Fruit fly (Drosophila melanogaster): Measurements from ENCODE around the gene Amt.

Gene Amt

DNA sequence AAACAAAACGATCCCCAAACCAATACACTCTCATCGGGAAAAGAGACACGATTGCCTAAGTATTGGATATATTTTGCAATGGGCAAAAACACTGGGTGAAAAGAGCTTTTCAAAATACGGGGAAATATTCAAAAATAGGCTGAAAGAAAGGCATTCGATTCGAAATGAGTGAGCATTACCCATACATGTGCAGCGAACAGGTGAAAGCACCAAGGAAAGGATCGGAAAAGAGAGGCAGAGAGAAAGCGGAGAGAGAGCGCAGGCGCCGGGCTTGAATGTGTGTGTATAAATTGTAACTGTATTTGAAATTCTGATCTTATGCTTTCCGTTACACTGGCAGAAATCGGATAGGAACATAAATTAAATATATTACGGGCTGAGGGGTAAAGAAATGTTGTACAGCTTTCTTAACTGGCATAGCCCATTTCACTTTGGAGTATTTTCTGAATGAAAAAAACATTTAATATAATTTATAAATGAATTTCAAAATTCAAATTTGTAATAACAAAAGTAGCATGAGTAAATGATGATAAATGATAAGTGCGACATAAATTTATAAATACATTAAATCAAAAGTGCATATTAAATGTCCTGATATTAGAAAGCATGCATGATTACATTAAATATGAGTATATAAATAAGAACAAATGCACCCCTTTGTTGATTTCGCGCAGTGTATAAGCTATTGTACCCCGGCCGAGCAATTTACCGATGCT is 31.8 kb upstream of the Amt start (continued):
- TF ChIP-seq ATbp (GFP tag; optimal IDR thresholded peaks at IDR 0.05) (peak; percentile 54), lab (GFP tag; optimal IDR thresholded peaks at IDR 0.05) (peak; percentile 20), CG10267 (tag; optimal IDR thresholded peaks at IDR 0.05) (peak; percentile 76), CG8924 (tag; optimal IDR thresholded peaks at IDR 0.05) (peak; percentile 83), sob (GFP tag; IDR thresholded peaks at IDR 0.05) (0 out of 2 replicates have a peak, but pooled peaks have one; percentile 34), Meics (GFP tag; optimal IDR thresholded peaks at IDR 0.05) (peak; percentile 52), CG31224 (GFP tag; IDR thresholded peaks at IDR 0.05) (0 out of 2 replicates have a peak, but pooled peaks have one; percentile 4), CG34376 (GFP tag; optimal IDR thresholded peaks at IDR 0.05) (no peak), Eip74EF (GFP tag; optimal IDR thresholded peaks at IDR 0.05) (peak in 1 of 2 experiments; percentile 67), lmd (GFP tag; IDR thresholded peaks at IDR 0.05) (peak; percentile 60), CG14710 (tag; optimal IDR thresholded peaks at IDR 0.05) (peak; percentile 83), otp (GFP tag; IDR thresholded peaks at IDR 0.05) (no peak), CG15073 (GFP tag; optimal IDR thresholded peaks at IDR 0.05) (peak; percentile 31), Bdp1 (GFP tag; optimal IDR thresholded peaks at IDR 0.05) (peak; percentile 6), CG30431 (GFP tag; optimal IDR thresholded peaks at IDR 0.05) (peak; percentile 65), BtbVII (GFP tag; optimal IDR thresholded peaks at IDR 0.05) (peak; percentile 40), bcd (GFP tag; optimal IDR thresholded peaks at IDR 0.05) (peak; percentile 78), eve (GFP tag; optimal IDR thresholded peaks at IDR 0.05) (no peak), CG6813 (GFP tag; optimal IDR thresholded peaks at IDR 0.05) (peak; percentile 33), bsh (GFP tag; optimal IDR thresholded peaks at IDR 0.05) (peak in 1 of 2 experiments; percentile 71), chn (GFP tag; optimal IDR thresholded peaks at IDR 0.05) (peak; percentile 5), CG12236 (GFP tag; optimal IDR thresholded peaks at IDR 0.05) (no peak), dmrt99B (tag; optimal IDR thresholded peaks at IDR 0.05) (peak; percentile 83), CG4820 (GFP tag; optimal IDR thresholded peaks at IDR 0.05) (peak; percentile 75), run (tag; optimal IDR thresholded peaks at IDR 0.05) (peak; percentile 34), CG12391 (tag; optimal IDR thresholded peaks at IDR 0.05) (peak; percentile 80), CG6791 (GFP tag; IDR thresholded peaks at IDR 0.05; ENCODE audit: partially characterized antibody) (no peak), CG10147 (GFP tag; optimal IDR thresholded peaks at IDR 0.05) (peak; percentile 63), CG16815 (GFP tag; optimal IDR thresholded peaks at IDR 0.05) (peak; percentile 73), fd64A (GFP tag; optimal IDR thresholded peaks at IDR 0.05) (no peak), HLH3B (GFP tag; IDR thresholded peaks at IDR 0.05) (peak; percentile 38), CG2120 (GFP tag; optimal IDR thresholded peaks at IDR 0.05) (peak; percentile 32), fru (optimal IDR thresholded peaks at IDR 0.05) (no peak), CG10654 (GFP tag; optimal IDR thresholded peaks at IDR 0.05) (peak; percentile 59), CG4328 (GFP tag; optimal IDR thresholded peaks at IDR 0.05) (peak; percentile 59), CG32772 (GFP tag; IDR thresholded peaks at IDR 0.05) (no peak), NC2β (GFP tag; optimal IDR thresholded peaks at IDR 0.05) (no peak), CG5245 (GFP tag; optimal IDR thresholded peaks at IDR 0.05) (peak; percentile 24), Pdp1 (GFP tag; optimal IDR thresholded peaks at IDR 0.05) (peak; percentile 15 to 36), zen2 (GFP tag; IDR thresholded peaks at IDR 0.05; ENCODE audit: partially characterized antibody) (no peak), peb (GFP tag; IDR thresholded peaks at IDR 0.05) (no peak), tap (tag; optimal IDR thresholded peaks at IDR 0.05) (peak; percentile 43), CG9817 (tag; optimal IDR thresholded peaks at IDR 0.05) (peak; percentile 40), CG11504 (tag; optimal IDR thresholded peaks at IDR 0.05) (peak; percentile 81), sisA (GFP tag; IDR thresholded peaks at IDR 0.05) (peak; percentile 37; the same call in 1 of the 2 replicates), Rx (GFP tag; IDR thresholded peaks at IDR 0.05) (no peak), CG12769 (tag; optimal IDR thresholded peaks at IDR 0.05) (no peak), CG17802 (tag; optimal IDR thresholded peaks at IDR 0.05) (peak; percentile 7)

Measured in whole organism, embryonic.